Fruit fly (Drosophila melanogaster): Measurements from ENCODE around the gene Septin4.
A peak's percentile ranks its signal among the peaks of the same experiment; 100 is the strongest.

Septin4 gene

dm6 chrX:16694959-16695358 is at the start of gene Septin4:
Gene Septin4, minus strand, starts transcription at chrX:16695173.
- TF ChIP-seq EcR (GFP tag; optimal IDR thresholded peaks at IDR 0.05) (no peak), CG4496 (GFP tag; IDR thresholded peaks at IDR 0.05) (0 out of 3 replicates have a peak, but pooled peaks have one; percentile 28), CG10348 (GFP tag; IDR thresholded peaks at IDR 0.05) (no peak), CG32121 (GFP tag; IDR thresholded peaks at IDR 0.05) (no peak), CG17806 (tag; optimal IDR thresholded peaks at IDR 0.05) (no peak)

- TF ChIP-seq CG32121 (GFP tag; IDR thresholded peaks at IDR 0.05) (no peak), CG8301 (tag; optimal IDR thresholded peaks at IDR 0.05) (no peak), D1 (tag; optimal IDR thresholded peaks at IDR 0.05) (no peak), rn (GFP tag; IDR thresholded peaks at IDR 0.05) (no peak), CG4496 (GFP tag; IDR thresholded peaks at IDR 0.05) (no peak), EcR (GFP tag; optimal IDR thresholded peaks at IDR 0.05) (no peak), Pif1A (GFP tag; optimal IDR thresholded peaks at IDR 0.05) (no peak), CG9948 (tag; optimal IDR thresholded peaks at IDR 0.05) (no peak), CG17806 (tag; optimal IDR thresholded peaks at IDR 0.05) (no peak), CG10348 (GFP tag; IDR thresholded peaks at IDR 0.05) (no peak), CG12605 (GFP tag; IDR thresholded peaks at IDR 0.05) (no peak), fd96Ca (GFP tag; IDR thresholded peaks at IDR 0.05) (no peak), CG14655 (GFP tag; optimal IDR thresholded peaks at IDR 0.05) (no peak), gl (tag; optimal IDR thresholded peaks at IDR 0.05) (no peak), CG34367 (tag; optimal IDR thresholded peaks at IDR 0.05) (no peak), Ets98B (GFP tag; IDR thresholded peaks at IDR 0.05) (no peak)
Observed at dm6 chrX:16744345-16744744, 49.4 kb upstream of the Septin4 start.

dm6 chrX:16742547-16742946 is 47.6 kb upstream of the Septin4 start, which contains the start of gene Twdlalpha:
Gene Twdlalpha, plus strand, starts transcription at chrX:16742847.
- no peak for TF ChIP-seq CG14655 (GFP tag; optimal IDR thresholded peaks at IDR 0.05)
- no peak for TF ChIP-seq CG15710 (tag; optimal IDR thresholded peaks at IDR 0.05)
- no peak for TF ChIP-seq CG12605 (GFP tag; IDR thresholded peaks at IDR 0.05)
- no peak for TF ChIP-seq CG8301 (tag; optimal IDR thresholded peaks at IDR 0.05)
- no peak for TF ChIP-seq Pif1A (GFP tag; optimal IDR thresholded peaks at IDR 0.05)
- no peak for TF ChIP-seq CG13204 (GFP tag; optimal IDR thresholded peaks at IDR 0.05)
- TF ChIP-seq Ets98B (GFP tag; IDR thresholded peaks at IDR 0.05): no peak
- TF ChIP-seq CG17806 (tag; optimal IDR thresholded peaks at IDR 0.05): no peak
- TF ChIP-seq CG9948 (tag; optimal IDR thresholded peaks at IDR 0.05): no peak
- no peak for TF ChIP-seq CG10348 (GFP tag; IDR thresholded peaks at IDR 0.05)
- TF ChIP-seq rn (GFP tag; IDR thresholded peaks at IDR 0.05): no peak
- TF ChIP-seq gl (tag; optimal IDR thresholded peaks at IDR 0.05): no peak
- TF ChIP-seq CG32121 (GFP tag; IDR thresholded peaks at IDR 0.05): no peak
- TF ChIP-seq Pif1B (GFP tag; optimal IDR thresholded peaks at IDR 0.05): no peak
- no peak for TF ChIP-seq fd96Ca (GFP tag; IDR thresholded peaks at IDR 0.05)
- TF ChIP-seq CG8159 (tag; optimal IDR thresholded peaks at IDR 0.05): no peak
- TF ChIP-seq Snoo (tag; optimal IDR thresholded peaks at IDR 0.05): no peak
- no peak for TF ChIP-seq CG34367 (tag; optimal IDR thresholded peaks at IDR 0.05)
- TF ChIP-seq EcR (GFP tag; optimal IDR thresholded peaks at IDR 0.05): no peak
- no peak for TF ChIP-seq CG4496 (GFP tag; IDR thresholded peaks at IDR 0.05)

dm6 chrX:16740606-16741005 is 45.6 kb upstream of the Septin4 start, which contains the start of gene CG32568:
Gene CG32568, plus strand, starts transcription at chrX:16740906.
- TF ChIP-seq CG12605 (GFP tag; IDR thresholded peaks at IDR 0.05): no peak
- no peak for TF ChIP-seq CG32121 (GFP tag; IDR thresholded peaks at IDR 0.05)
- no peak for TF ChIP-seq CG13204 (GFP tag; optimal IDR thresholded peaks at IDR 0.05)
- TF ChIP-seq Snoo (tag; optimal IDR thresholded peaks at IDR 0.05): no peak
- no peak for TF ChIP-seq CG10348 (GFP tag; IDR thresholded peaks at IDR 0.05)
- TF ChIP-seq CG34367 (tag; optimal IDR thresholded peaks at IDR 0.05): no peak
- no peak for TF ChIP-seq gl (tag; optimal IDR thresholded peaks at IDR 0.05)
- TF ChIP-seq Pif1A (GFP tag; optimal IDR thresholded peaks at IDR 0.05): no peak
- no peak for TF ChIP-seq D1 (tag; optimal IDR thresholded peaks at IDR 0.05)
- no peak for TF ChIP-seq fd96Ca (GFP tag; IDR thresholded peaks at IDR 0.05)
- TF ChIP-seq Pif1B (GFP tag; optimal IDR thresholded peaks at IDR 0.05): no peak
- no peak for TF ChIP-seq Ets98B (GFP tag; IDR thresholded peaks at IDR 0.05)
- no peak for TF ChIP-seq CG17806 (tag; optimal IDR thresholded peaks at IDR 0.05)

- TF ChIP-seq fd96Ca (GFP tag; IDR thresholded peaks at IDR 0.05): no peak
- no peak for TF ChIP-seq CG10348 (GFP tag; IDR thresholded peaks at IDR 0.05)
- no peak for TF ChIP-seq Pif1B (GFP tag; optimal IDR thresholded peaks at IDR 0.05)
- TF ChIP-seq CG4496 (GFP tag; IDR thresholded peaks at IDR 0.05): no peak
- TF ChIP-seq Ets98B (GFP tag; IDR thresholded peaks at IDR 0.05): no peak
- no peak for TF ChIP-seq CG8301 (tag; optimal IDR thresholded peaks at IDR 0.05)
- no peak for TF ChIP-seq CG34367 (tag; optimal IDR thresholded peaks at IDR 0.05)
- no peak for TF ChIP-seq D1 (tag; optimal IDR thresholded peaks at IDR 0.05)
- no peak for TF ChIP-seq CG12605 (GFP tag; IDR thresholded peaks at IDR 0.05)
- no peak for TF ChIP-seq rn (GFP tag; IDR thresholded peaks at IDR 0.05)
- TF ChIP-seq CG17806 (tag; optimal IDR thresholded peaks at IDR 0.05): no peak
Observed at dm6 chrX:16737878-16738277, 42.9 kb upstream of the Septin4 start, which contains the start of gene TwdlZ. Gene TwdlZ, plus strand, starts transcription at chrX:16738178.

dm6 chrX:16736180-16736579 is 41.2 kb upstream of the Septin4 start:
- TF ChIP-seq CG15710 (tag; optimal IDR thresholded peaks at IDR 0.05) (no peak), fd96Ca (GFP tag; IDR thresholded peaks at IDR 0.05) (no peak), Ets98B (GFP tag; IDR thresholded peaks at IDR 0.05) (no peak)

- TF ChIP-seq CG8159 (tag; optimal IDR thresholded peaks at IDR 0.05) (no peak), CG13204 (GFP tag; optimal IDR thresholded peaks at IDR 0.05) (no peak), gl (tag; optimal IDR thresholded peaks at IDR 0.05) (no peak), CG34367 (tag; optimal IDR thresholded peaks at IDR 0.05) (no peak), CG9948 (tag; optimal IDR thresholded peaks at IDR 0.05) (no peak), CG12605 (GFP tag; IDR thresholded peaks at IDR 0.05) (no peak)
Observed at dm6 chrX:16734647-16735046, 39.7 kb upstream of the Septin4 start, which contains the start of gene TwdlY. Gene TwdlY, plus strand, starts transcription at chrX:16734947.

Measured in whole organism, pupa.